Worm (Caenorhabditis elegans) whole organism, L3 larva: ENCODE measurements around the gene Y45F10C.4.

Experiments
- R02D3.7 ChIP-seq: fragments of 150-350 bp; optimal IDR thresholded peaks from 2 replicates; lab custom pipeline; 2014; ENCODE audit warnings: missing biosample characterization, missing genetic modification characterization
- ZK546.5 ChIP-seq: sonication (generic microtip); optimal IDR thresholded peaks from 2 replicates; lab custom pipeline; 2017; ENCODE audit warnings: missing biosample characterization, missing genetic modification characterization
- ceh-28 ChIP-seq: fragments of 150-350 bp; optimal IDR thresholded peaks from 2 replicates; lab custom pipeline; 2014; ENCODE audit warnings: missing biosample characterization, missing genetic modification reagents, missing genetic modification characterization
- ceh-9 ChIP-seq: sonication (generic microtip); optimal IDR thresholded peaks from 2 replicates; lab custom pipeline; 2018; ENCODE audit warnings: missing biosample characterization, missing genetic modification characterization
- egl-27 ChIP-seq: sonication (generic microtip); optimal IDR thresholded peaks from 4 replicates; lab custom pipeline; 2017; ENCODE audit warnings: missing biosample characterization, missing genetic modification reagents, missing genetic modification characterization
- egl-5 ChIP-seq: fragments of 150-350 bp; optimal IDR thresholded peaks from 2 replicates; lab custom pipeline; 2017; ENCODE audit warnings: missing biosample characterization, missing genetic modification reagents, missing genetic modification characterization, inconsistent platforms
- elt-1 ChIP-seq: fragments of 150-350 bp; optimal IDR thresholded peaks from 2 replicates; lab custom pipeline; 2014; ENCODE audit warnings: missing biosample characterization, missing genetic modification characterization
- elt-2 ChIP-seq: sonication (generic microtip); optimal IDR thresholded peaks from 2 replicates; lab custom pipeline; 2016; ENCODE audit warnings: missing genetic modification reagents, mild to moderate bottlenecking, missing genetic modification characterization, missing compliant biosample characterization
- elt-3 ChIP-seq, 3 experiments: fragments of 150-350 bp in 1 of 3; sonication (generic microtip) in 2 of 3; optimal IDR thresholded peaks; 2 replicates in 2 of 3; 4 replicates in 1 of 3; lab custom pipeline; 2014 to 2017; ENCODE audit warnings: missing biosample characterization in 3 of 3, missing genetic modification characterization in 3 of 3
- eor-1 ChIP-seq, 2 experiments: fragments of 150-350 bp; optimal IDR thresholded peaks; 2 replicates each; lab custom pipeline; 2014 to 2018; ENCODE audit warnings: missing biosample characterization in 2 of 2, missing genetic modification characterization in 2 of 2
- fkh-2 ChIP-seq: fragments of 150-350 bp; optimal IDR thresholded peaks from 2 replicates; lab custom pipeline; 2014; ENCODE audit warnings: missing biosample characterization, missing genetic modification reagents, missing genetic modification characterization
- hmg-11 ChIP-seq: sonication (generic microtip); optimal IDR thresholded peaks from 2 replicates; lab custom pipeline; 2016; ENCODE audit warnings: missing genetic modification characterization, missing compliant biosample characterization
- lin-39 ChIP-seq: fragments of 150-350 bp; optimal IDR thresholded peaks from 2 replicates; lab custom pipeline; 2018; ENCODE audit warnings: missing biosample characterization, missing genetic modification reagents, missing genetic modification characterization
- lsy-12 ChIP-seq: sonication (generic microtip); optimal IDR thresholded peaks from 2 replicates; lab custom pipeline; 2016; ENCODE audit warnings: mild to moderate bottlenecking, missing genetic modification characterization, missing compliant biosample characterization
- mml-1 ChIP-seq: fragments of 150-350 bp; sonication (generic microtip); optimal IDR thresholded peaks from 3 replicates; lab custom pipeline; 2014; ENCODE audit warnings: missing biosample characterization, missing genetic modification characterization
- nhr-11 ChIP-seq: fragments of 150-350 bp; optimal IDR thresholded peaks from 2 replicates; lab custom pipeline; 2014; ENCODE audit warnings: missing biosample characterization, missing genetic modification characterization
- nhr-12 ChIP-seq: fragments of 150-350 bp; optimal IDR thresholded peaks from 2 replicates; lab custom pipeline; 2014; ENCODE audit warnings: missing biosample characterization, missing genetic modification characterization
- nhr-23 ChIP-seq: fragments of 150-350 bp; optimal IDR thresholded peaks from 2 replicates; lab custom pipeline; 2014; ENCODE audit warnings: missing biosample characterization, missing genetic modification reagents, missing genetic modification characterization
- nhr-237 ChIP-seq: fragments of 150-350 bp; optimal IDR thresholded peaks from 2 replicates; lab custom pipeline; 2014; ENCODE audit warnings: missing biosample characterization, missing genetic modification characterization
- nhr-25 ChIP-seq: sonication (generic microtip); optimal IDR thresholded peaks from 2 replicates; lab custom pipeline; 2017; ENCODE audit warnings: missing biosample characterization, missing genetic modification characterization
- nhr-28 ChIP-seq: fragments of 150-350 bp; optimal IDR thresholded peaks from 2 replicates; lab custom pipeline; 2014; ENCODE audit warnings: missing biosample characterization, missing genetic modification characterization
- nhr-43 ChIP-seq: sonication (generic microtip); optimal IDR thresholded peaks from 2 replicates; lab custom pipeline; 2016; ENCODE audit warnings: mild to moderate bottlenecking, missing genetic modification characterization, missing compliant biosample characterization; ENCODE audit not compliant: poor library complexity, severe bottlenecking
- nhr-76 ChIP-seq: fragments of 150-350 bp; sonication (generic microtip); optimal IDR thresholded peaks from 5 replicates; lab custom pipeline; 2014; ENCODE audit warnings: missing biosample characterization, missing genetic modification characterization
- nhr-77 ChIP-seq: fragments of 150-350 bp; optimal IDR thresholded peaks from 2 replicates; lab custom pipeline; 2014; ENCODE audit warnings: missing biosample characterization, missing genetic modification characterization
- pha-4 ChIP-seq: fragments of 150-350 bp; optimal IDR thresholded peaks from 2 replicates; lab custom pipeline; 2014; ENCODE audit warnings: missing biosample characterization, missing genetic modification reagents, missing genetic modification characterization
- pqm-1 ChIP-seq: fragments of 150-350 bp; optimal IDR thresholded peaks from 2 replicates; lab custom pipeline; 2017; ENCODE audit warnings: missing biosample characterization, missing genetic modification characterization, inconsistent platforms
- skn-1 ChIP-seq: fragments of 150-350 bp; optimal IDR thresholded peaks from 2 replicates; lab custom pipeline; 2014; ENCODE audit warnings: missing biosample characterization, missing genetic modification characterization
- snpc-4 ChIP-seq: fragments of 150-350 bp; optimal IDR thresholded peaks from 2 replicates; lab custom pipeline; 2014; ENCODE audit warnings: missing biosample characterization, missing genetic modification characterization
- tbx-2 ChIP-seq: sonication (generic microtip); optimal IDR thresholded peaks from 2 replicates; lab custom pipeline; 2016; ENCODE audit warnings: mild to moderate bottlenecking, missing genetic modification characterization, missing compliant biosample characterization
- unc-62 ChIP-seq: fragments of 150-350 bp; sonication (generic microtip); optimal IDR thresholded peaks from 4 replicates; lab custom pipeline; 2014; ENCODE audit warnings: missing biosample characterization, missing genetic modification reagents, missing genetic modification characterization
- ztf-11 ChIP-seq: fragments of 150-350 bp; optimal IDR thresholded peaks from 2 replicates; lab custom pipeline; 2014; ENCODE audit warnings: missing biosample characterization, missing genetic modification characterization
- ztf-4 ChIP-seq: fragments of 150-350 bp; optimal IDR thresholded peaks from 2 replicates; lab custom pipeline; 2014; ENCODE audit warnings: missing biosample characterization, missing genetic modification characterization

Gene Y45F10C.4

DNA sequence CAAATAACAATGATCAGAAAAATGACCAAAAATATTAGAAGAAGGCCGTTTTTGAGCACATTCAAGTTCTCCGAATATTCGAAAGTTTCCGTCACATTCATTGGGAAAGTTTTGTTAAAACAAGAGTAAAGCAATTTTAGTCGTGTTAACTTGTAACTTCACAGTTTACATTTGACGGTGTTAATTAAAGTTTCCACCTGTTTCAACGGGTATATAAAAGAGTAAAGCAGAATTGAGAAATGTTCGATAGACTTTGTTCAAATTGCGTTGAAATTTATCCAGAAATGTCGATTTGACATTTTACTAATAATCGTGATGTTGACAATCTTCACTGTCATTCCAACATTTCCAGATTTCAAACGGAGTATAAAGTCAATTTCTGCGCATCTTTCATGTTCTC lies 18.2 kb downstream of the Y45F10C.4 start, which contains the start of gene srz-29:
TSS of gene srz-29 (minus strand) at position 101 of the 400 bp plus-strand sequence.
- TF ChIP-seq nhr-11 (tag; lab: Kevin White, UChicago) (no peak), ZK546.5 (tag; lab: Kevin White, UChicago) (no peak), elt-1 (no peak), egl-27 (tag; lab: Kevin White, UChicago) (no peak), nhr-23 (tag; lab: Kevin White, UChicago) (no peak), nhr-28 (tag; lab: Kevin White, UChicago) (no peak), nhr-25 (tag; lab: Kevin White, UChicago) (no peak), egl-5 (tag; lab: Kevin White, UChicago) (no peak), ceh-9 (tag; lab: Kevin White, UChicago) (no peak), tbx-2 (tag; lab: Kevin White, UChicago) (no peak), nhr-12 (no peak), elt-2 (tag; lab: Kevin White, UChicago) (no peak), nhr-43 (tag; lab: Kevin White, UChicago) (no peak), skn-1 (tag; lab: Kevin White, UChicago) (no peak), ceh-28 (tag; lab: Kevin White, UChicago) (no peak), ztf-11 (tag; lab: Kevin White, UChicago) (no peak), hmg-11 (no peak)

DNA sequence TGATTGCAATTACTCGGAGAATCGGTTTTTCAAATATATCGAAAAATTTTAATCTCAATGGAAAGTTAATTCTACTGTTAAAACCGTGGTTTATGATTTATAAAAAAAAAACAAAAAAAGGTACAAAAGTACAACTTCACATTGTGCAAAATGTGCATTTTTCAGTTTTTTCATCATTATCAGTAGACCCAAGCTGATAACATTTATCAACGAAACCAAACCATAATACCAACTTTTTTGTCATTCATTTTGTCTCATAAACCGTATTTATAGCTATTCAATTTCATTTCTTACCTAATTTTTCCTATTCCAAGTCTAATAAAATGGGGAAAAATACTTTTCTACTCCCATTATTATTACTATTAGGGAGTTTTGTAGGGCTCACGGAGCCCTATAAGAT lies 25.0 kb downstream of the Y45F10C.4 start, which contains the start of gene ugt-22:
TSS of gene ugt-22 (plus strand) at position 234 of the 400 bp plus-strand sequence.
- TF ChIP-seq elt-2 (tag; lab: Kevin White, UChicago): peak; percentile 86
- no peak for TF ChIP-seq nhr-25 (tag; lab: Kevin White, UChicago)
- peak; percentile 22 for TF ChIP-seq skn-1 (tag; lab: Kevin White, UChicago)
- TF ChIP-seq tbx-2 (tag; lab: Kevin White, UChicago): no peak
- peak; percentile 83 for TF ChIP-seq pqm-1 (tag; lab: Kevin White, UChicago)

DNA sequence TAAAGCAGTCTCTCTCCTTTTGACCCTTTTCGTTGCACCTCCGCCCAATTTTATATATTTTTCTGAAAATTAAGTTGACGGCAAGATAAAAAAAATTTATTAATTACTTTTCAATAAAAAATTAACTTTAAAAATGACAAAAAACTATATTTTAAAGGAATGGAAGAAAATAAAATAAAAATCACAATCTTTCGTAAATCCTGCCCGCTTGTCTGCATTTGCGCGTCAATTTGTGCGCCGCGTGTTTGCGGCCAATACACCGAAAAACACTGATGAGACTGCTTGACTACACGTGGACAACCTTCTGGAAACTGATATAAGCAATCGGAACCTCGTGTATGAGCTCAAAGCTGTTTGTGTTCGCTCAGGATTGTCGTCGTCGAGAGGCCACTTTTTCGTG lies 27.0 kb downstream of the Y45F10C.4 start, which contains the start of gene C08F11.7:
TSS of gene C08F11.7 (plus strand) at position 301 of the 400 bp plus-strand sequence.
- TF ChIP-seq R02D3.7 (tag; lab: Kevin White, UChicago) (no peak), nhr-11 (tag; lab: Kevin White, UChicago) (no peak), lsy-12 (tag; lab: Kevin White, UChicago) (no peak), snpc-4 (tag; lab: Kevin White, UChicago) (no peak), mml-1 (tag; lab: Kevin White, UChicago) (no peak), nhr-237 (tag; lab: Kevin White, UChicago) (no peak), eor-1 (tag; optimal IDR thresholded peaks at IDR 0.05; lab: Kevin White, UChicago) (no peak), nhr-12 (no peak), nhr-43 (tag; lab: Kevin White, UChicago) (no peak)

DNA sequence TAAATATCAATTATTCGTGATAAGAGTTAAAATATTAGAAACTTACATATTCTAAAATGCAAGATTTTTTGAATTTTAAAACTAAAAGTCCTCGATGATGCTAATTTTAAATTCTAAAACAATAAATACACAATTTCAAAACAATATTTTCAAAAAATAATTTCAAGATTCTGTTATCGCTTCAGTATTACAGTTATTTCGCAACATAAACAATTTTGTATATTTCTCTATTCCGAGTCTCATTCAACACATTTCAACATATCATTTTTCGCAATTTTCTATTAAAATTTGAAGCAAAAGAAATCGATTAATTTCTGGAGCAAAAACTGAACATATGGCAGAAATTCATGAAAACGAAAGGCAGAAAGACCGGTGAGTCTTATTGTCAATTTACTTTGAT lies 30.8 kb downstream of the Y45F10C.4 start, which contains the start of gene fbxa-98:
TSS of gene fbxa-98 (plus strand) at position 243 of the 400 bp plus-strand sequence.
- TF ChIP-seq nhr-28 (tag; lab: Kevin White, UChicago): no peak
- TF ChIP-seq nhr-76 (tag; lab: Kevin White, UChicago): no peak
- TF ChIP-seq ceh-28 (tag; lab: Kevin White, UChicago): no peak
- TF ChIP-seq unc-62: no peak
- no peak for TF ChIP-seq ztf-4

DNA sequence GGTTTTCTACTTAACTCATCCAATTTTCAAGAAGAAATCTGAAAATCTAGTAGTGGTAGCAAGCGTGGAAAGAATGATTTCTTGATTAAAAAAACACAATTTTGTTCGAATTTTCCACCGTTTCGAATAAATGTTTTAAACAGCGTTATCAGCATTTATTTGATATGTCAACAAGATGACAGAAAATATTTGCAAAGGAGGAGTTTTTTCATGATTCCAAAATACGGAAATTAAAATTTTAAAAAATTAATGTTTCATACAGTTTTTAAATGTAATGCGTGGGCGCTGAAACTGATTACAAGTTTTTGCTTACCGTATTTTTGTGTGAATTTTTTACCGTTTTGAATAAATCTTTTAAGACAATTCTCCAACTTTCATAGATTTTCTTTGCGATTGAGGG lies 31.4 kb downstream of the Y45F10C.4 start:
- TF ChIP-seq pha-4 (tag; lab: Kevin White, UChicago) (peak; percentile 22), eor-1 (tag; optimal IDR thresholded peaks at IDR 0.05; lab: Kevin White, UChicago) (no peak), R02D3.7 (tag; lab: Kevin White, UChicago) (no peak), unc-62 (no peak), tbx-2 (tag; lab: Kevin White, UChicago) (no peak)

DNA sequence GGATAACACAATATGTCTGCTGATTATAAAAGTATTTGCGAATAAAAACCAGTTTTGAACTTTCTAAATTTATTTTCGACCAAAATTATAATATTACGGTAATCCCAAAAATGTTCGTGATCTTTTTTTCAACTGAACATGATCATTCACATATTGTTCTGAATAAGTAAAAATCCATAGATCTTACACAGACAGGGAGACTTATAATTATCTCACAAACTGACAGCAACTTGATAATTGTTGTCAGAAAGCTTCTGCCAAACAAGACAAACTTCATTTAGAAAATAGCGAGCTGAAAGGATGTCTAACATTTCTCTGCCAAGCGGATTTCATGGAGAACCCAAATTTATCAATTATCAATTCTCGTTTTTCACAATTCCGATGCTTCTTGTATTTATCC lies 37.5 kb downstream of the Y45F10C.4 start, which contains the start of gene sru-21:
TSS of gene sru-21 (plus strand) at position 301 of the 400 bp plus-strand sequence.
- TF ChIP-seq ztf-11 (tag; lab: Kevin White, UChicago): no peak
- TF ChIP-seq elt-3 (tag; optimal IDR thresholded peaks at IDR 0.05; lab: Kevin White, UChicago): no peak
- no peak for TF ChIP-seq nhr-12
- no peak for TF ChIP-seq nhr-77 (tag; lab: Kevin White, UChicago)
- no peak for TF ChIP-seq nhr-11 (tag; lab: Kevin White, UChicago)
- no peak for TF ChIP-seq fkh-2
- no peak for TF ChIP-seq elt-2 (tag; lab: Kevin White, UChicago)
- no peak for TF ChIP-seq lsy-12 (tag; lab: Kevin White, UChicago)
- TF ChIP-seq lin-39 (tag; lab: Kevin White, UChicago): no peak
